Fruit fly (Drosophila melanogaster) whole organism: ENCODE measurements around the gene CG14341.

ENCODE experiments used
- Dll ChIP-seq: fragments of >200 bp; optimal IDR thresholded peaks from 2 replicates; lab custom pipeline; 2017
- EcR ChIP-seq, 2 experiments: fragments of >200 bp; optimal IDR thresholded peaks; 2 replicates each; lab custom pipeline; 2017; ENCODE audit warnings: missing biosample characterization in 2 of 2, missing genetic modification characterization in 2 of 2, missing genetic modification reagents in 2 of 2
- psq ChIP-seq: fragments of >200 bp; optimal IDR thresholded peaks from 2 replicates; lab custom pipeline; 2017

dm6 chr2L:1120206-1120902, 46.0 kb upstream of the CG14341 start:
- TF ChIP-seq Dll (lab: Kevin White, UChicago) (no peak), psq (lab: Kevin White, UChicago) (no peak), EcR (GFP tag; optimal IDR thresholded peaks at IDR 0.05; lab: Kevin White, UChicago) (no peak)
